Fruit fly (Drosophila melanogaster) whole organism, embryonic: ENCODE results near the gene awd.
A peak's percentile ranks its signal among the peaks of the same experiment; 100 is the strongest.

Source experiments
- B-H1 ChIP-seq: fragments of 200-800 bp; sonication (Bioruptor generic); IDR thresholded peaks from 3 replicates; pipeline ENCODE4 v1.3.6; 2022; ENCODE audit warnings: missing biosample characterization, missing genetic modification characterization
- CG10147 ChIP-seq: fragments of 200-800 bp; sonication (Bioruptor generic); optimal IDR thresholded peaks from 2 replicates; lab custom pipeline; 2019; ENCODE audit warnings: missing biosample characterization, mild to moderate bottlenecking, missing genetic modification characterization, moderate library complexity
- CG10462 ChIP-seq: fragments of 200-800 bp; sonication (Bioruptor generic); optimal IDR thresholded peaks from 2 replicates; lab custom pipeline; 2016; ENCODE audit warnings: missing biosample characterization, missing genetic modification characterization
- CG11398 ChIP-seq: fragments of 200-800 bp; sonication (Bioruptor generic); optimal IDR thresholded peaks from 2 replicates; lab custom pipeline; 2016; ENCODE audit warnings: missing biosample characterization, missing genetic modification characterization
- CG11560 ChIP-seq: fragments of 200-800 bp; sonication (Bioruptor generic); IDR thresholded peaks from 3 replicates; pipeline ENCODE4 v1.3.6; 2022; ENCODE audit warnings: missing biosample characterization, missing genetic modification characterization
- CG12155 ChIP-seq: fragments of 200-800 bp; sonication (Bioruptor generic); optimal IDR thresholded peaks from 3 replicates; lab custom pipeline; 2016; ENCODE audit warnings: missing biosample characterization, missing genetic modification characterization
- CG1233 ChIP-seq: fragments of 200-800 bp; sonication (Bioruptor generic); optimal IDR thresholded peaks from 4 replicates; lab custom pipeline; 2018; ENCODE audit warnings: missing biosample characterization, mild to moderate bottlenecking, missing genetic modification characterization
- CG13424 ChIP-seq: fragments of 200-800 bp; sonication (Bioruptor generic); optimal IDR thresholded peaks from 2 replicates; lab custom pipeline; 2019; ENCODE audit warnings: missing biosample characterization, mild to moderate bottlenecking, missing genetic modification characterization, moderate library complexity
- CG13624 ChIP-seq: fragments of 200-800 bp; sonication (Bioruptor generic); optimal IDR thresholded peaks from 2 replicates; lab custom pipeline; 2016; ENCODE audit warnings: missing biosample characterization, missing genetic modification characterization
- CG14965 ChIP-seq: fragments of 200-800 bp; sonication (Bioruptor generic); optimal IDR thresholded peaks from 2 replicates; lab custom pipeline; 2016; ENCODE audit warnings: missing biosample characterization, missing genetic modification characterization, borderline replicate concordance
- CG1603 ChIP-seq: fragments of 200-800 bp; sonication (Bioruptor generic); optimal IDR thresholded peaks from 2 replicates; lab custom pipeline; 2019; ENCODE audit warnings: missing biosample characterization, mild to moderate bottlenecking, missing genetic modification characterization, moderate library complexity
- CG17361 ChIP-seq: fragments of 200-800 bp; sonication (Bioruptor generic); IDR thresholded peaks from 3 replicates; pipeline ENCODE4 v1.3.6; 2022; ENCODE audit warnings: missing biosample characterization, missing genetic modification characterization
- CG17568 ChIP-seq: fragments of 200-800 bp; sonication (Bioruptor generic); optimal IDR thresholded peaks from 2 replicates; lab custom pipeline; 2018; ENCODE audit warnings: missing biosample characterization, mild to moderate bottlenecking, missing genetic modification characterization, moderate library complexity
- CG17802 ChIP-seq: fragments of 200-800 bp; sonication (Bioruptor generic); optimal IDR thresholded peaks from 2 replicates; lab custom pipeline; 2018; ENCODE audit warnings: missing biosample characterization, mild to moderate bottlenecking, missing genetic modification characterization, moderate library complexity
- CG7372 ChIP-seq: fragments of 200-800 bp; sonication (Bioruptor generic); IDR thresholded peaks from 2 replicates; pipeline ENCODE4 v1.3.6; 2022; ENCODE audit warnings: missing biosample characterization, missing genetic modification characterization
- CG7786 ChIP-seq: fragments of 200-800 bp; sonication (Bioruptor generic); optimal IDR thresholded peaks from 2 replicates; lab custom pipeline; 2016; ENCODE audit warnings: missing biosample characterization, missing genetic modification characterization
- CG7987 ChIP-seq: fragments of 200-800 bp; sonication (Bioruptor generic); optimal IDR thresholded peaks from 2 replicates; lab custom pipeline; 2018; ENCODE audit warnings: missing biosample characterization, mild to moderate bottlenecking, missing genetic modification characterization, moderate library complexity
- CG9876 ChIP-seq: fragments of 200-800 bp; sonication (Bioruptor generic); optimal IDR thresholded peaks from 2 replicates; lab custom pipeline; 2016; ENCODE audit warnings: missing biosample characterization, missing genetic modification characterization
- Chrac-16 ChIP-seq: fragments of 200-800 bp; sonication (Bioruptor generic); optimal IDR thresholded peaks from 3 replicates; lab custom pipeline; 2016; ENCODE audit warnings: missing biosample characterization, missing genetic modification characterization
- CkIIα-i1 ChIP-seq: fragments of 200-800 bp; sonication (Bioruptor generic); IDR thresholded peaks from 2 replicates; pipeline ENCODE4 v1.3.6; 2022; ENCODE audit warnings: missing biosample characterization, missing genetic modification characterization
- D19B ChIP-seq: fragments of 200-800 bp; sonication (Bioruptor generic); optimal IDR thresholded peaks from 2 replicates; lab custom pipeline; 2017; ENCODE audit warnings: missing biosample characterization, mild to moderate bottlenecking, missing genetic modification characterization
- GATAe ChIP-seq: fragments of 200-800 bp; sonication (Bioruptor generic); conservative IDR thresholded peaks from 2 replicates; pipeline ENCODE4 v1.3.6; 2022; ENCODE audit warnings: missing biosample characterization, missing genetic modification characterization
- HHEX ChIP-seq: fragments of 200-800 bp; sonication (Bioruptor generic); optimal IDR thresholded peaks from 3 replicates; lab custom pipeline; 2017; ENCODE audit warnings: missing biosample characterization, mild to moderate bottlenecking, missing genetic modification characterization, missing genetic modification reagents
- HmgD ChIP-seq: fragments of 200-800 bp; sonication (Bioruptor generic); optimal IDR thresholded peaks from 3 replicates; lab custom pipeline; 2016; ENCODE audit warnings: missing biosample characterization, missing genetic modification characterization
- Jarid2 ChIP-seq: fragments of 200-800 bp; sonication (Bioruptor generic); optimal IDR thresholded peaks from 3 replicates; lab custom pipeline; 2017; ENCODE audit warnings: mild to moderate bottlenecking, missing biosample characterization, missing genetic modification reagents, missing genetic modification characterization
- MBD-R2 ChIP-seq: fragments of 200-800 bp; sonication (Bioruptor generic); IDR thresholded peaks from 2 replicates; pipeline ENCODE4 v1.3.6; 2022; ENCODE audit warnings: missing biosample characterization, missing genetic modification characterization
- Meics ChIP-seq: fragments of 200-800 bp; sonication (Bioruptor generic); optimal IDR thresholded peaks from 2 replicates; lab custom pipeline; 2017; ENCODE audit warnings: missing biosample characterization, mild to moderate bottlenecking, missing genetic modification characterization
- NC2β ChIP-seq: fragments of 200-800 bp; sonication (Bioruptor generic); optimal IDR thresholded peaks from 2 replicates; lab custom pipeline; 2016; ENCODE audit warnings: missing biosample characterization, missing genetic modification characterization
- NFAT ChIP-seq: fragments of 200-800 bp; sonication (Bioruptor generic); IDR thresholded peaks from 2 replicates; pipeline ENCODE4 v1.3.6; 2022; ENCODE audit warnings: missing biosample characterization, missing genetic modification characterization
- Nf-YB ChIP-seq: fragments of 200-800 bp; sonication (Bioruptor generic); optimal IDR thresholded peaks from 3 replicates; lab custom pipeline; 2019; ENCODE audit warnings: missing biosample characterization, mild to moderate bottlenecking, missing genetic modification characterization, moderate library complexity
- Xrp1 ChIP-seq: fragments of 200-800 bp; sonication (Bioruptor generic); IDR thresholded peaks from 2 replicates; pipeline ENCODE4 v1.3.6; 2022; ENCODE audit warnings: missing biosample characterization, missing genetic modification characterization
- ara ChIP-seq: fragments of 200-800 bp; sonication (Bioruptor generic); IDR thresholded peaks from 2 replicates; pipeline ENCODE4 v1.3.6; 2022; ENCODE audit warnings: missing biosample characterization, missing genetic modification characterization
- crc ChIP-seq: fragments of 200-800 bp; sonication (Bioruptor generic); optimal IDR thresholded peaks from 2 replicates; lab custom pipeline; 2016; ENCODE audit warnings: missing biosample characterization, missing genetic modification characterization
- disco-r ChIP-seq: fragments of 200-800 bp; sonication (Bioruptor generic); optimal IDR thresholded peaks from 2 replicates; lab custom pipeline; 2016; ENCODE audit warnings: missing biosample characterization, missing genetic modification characterization
- dmrt11E ChIP-seq: fragments of 200-800 bp; sonication (Bioruptor generic); optimal IDR thresholded peaks from 3 replicates; lab custom pipeline; 2018; ENCODE audit warnings: missing biosample characterization, mild to moderate bottlenecking, missing genetic modification characterization, moderate library complexity
- fru ChIP-seq: fragments of >200 bp; optimal IDR thresholded peaks from 2 replicates; lab custom pipeline; 2017
- ftz-f1 ChIP-seq: fragments of 200-800 bp; sonication (Bioruptor generic); optimal IDR thresholded peaks from 2 replicates; lab custom pipeline; 2016; ENCODE audit warnings: missing biosample characterization, missing genetic modification characterization
- grn ChIP-seq: fragments of 200-800 bp; sonication (Bioruptor generic); optimal IDR thresholded peaks from 3 replicates; lab custom pipeline; 2017; ENCODE audit warnings: missing biosample characterization, missing genetic modification characterization
- gsb-n ChIP-seq: fragments of 200-800 bp; sonication (Bioruptor generic); optimal IDR thresholded peaks from 3 replicates; lab custom pipeline; 2018; ENCODE audit warnings: missing biosample characterization, mild to moderate bottlenecking, missing genetic modification characterization
- ind ChIP-seq: fragments of 200-800 bp; sonication (Bioruptor generic); optimal IDR thresholded peaks from 3 replicates; lab custom pipeline; 2016; ENCODE audit warnings: missing biosample characterization, missing genetic modification characterization
- mam ChIP-seq: fragments of 200-800 bp; sonication (Bioruptor generic); optimal IDR thresholded peaks from 3 replicates; lab custom pipeline; 2016; ENCODE audit warnings: missing biosample characterization, missing genetic modification characterization
- mirr ChIP-seq: fragments of 200-800 bp; sonication (Bioruptor generic); optimal IDR thresholded peaks from 3 replicates; lab custom pipeline; 2018; ENCODE audit warnings: missing biosample characterization, mild to moderate bottlenecking, missing genetic modification characterization
- org-1 ChIP-seq: fragments of 200-800 bp; sonication (Bioruptor generic); optimal IDR thresholded peaks from 2 replicates; lab custom pipeline; 2017; ENCODE audit warnings: missing biosample characterization, missing genetic modification characterization
- pho ChIP-seq: fragments of 200-800 bp; sonication (Bioruptor generic); optimal IDR thresholded peaks from 2 replicates; lab custom pipeline; 2016; ENCODE audit warnings: missing biosample characterization, missing genetic modification characterization
- psq ChIP-seq: fragments of 200-800 bp; sonication (Bioruptor generic); optimal IDR thresholded peaks from 2 replicates; lab custom pipeline; 2017; ENCODE audit warnings: missing biosample characterization, missing genetic modification characterization
- ranshi ChIP-seq: fragments of 200-800 bp; sonication (Bioruptor generic); IDR thresholded peaks from 2 replicates; pipeline ENCODE4 v1.3.6; 2022; ENCODE audit warnings: missing biosample characterization, missing genetic modification characterization
- run ChIP-seq: fragments of 200-800 bp; sonication (Bioruptor generic); optimal IDR thresholded peaks from 3 replicates; lab custom pipeline; 2018; ENCODE audit warnings: missing biosample characterization, mild to moderate bottlenecking, missing genetic modification characterization
- shn ChIP-seq: fragments of 200-800 bp; sonication (Bioruptor generic); optimal IDR thresholded peaks from 3 replicates; lab custom pipeline; 2016; ENCODE audit warnings: missing biosample characterization, missing genetic modification characterization
- sna ChIP-seq: fragments of 200-800 bp; sonication (Bioruptor generic); IDR thresholded peaks from 2 replicates; pipeline ENCODE4 v1.3.6; 2022; ENCODE audit warnings: missing biosample characterization, missing genetic modification characterization; ENCODE audit not compliant: partially characterized antibody
- stc ChIP-seq: fragments of 200-800 bp; sonication (Bioruptor generic); IDR thresholded peaks from 2 replicates; pipeline ENCODE4 v1.3.6; 2022; ENCODE audit warnings: missing biosample characterization, missing genetic modification characterization
- tin ChIP-seq: fragments of 200-800 bp; sonication (Bioruptor generic); optimal IDR thresholded peaks from 3 replicates; lab custom pipeline; 2016; ENCODE audit warnings: missing biosample characterization, missing genetic modification characterization
- tio ChIP-seq: fragments of 200-800 bp; sonication (Bioruptor generic); optimal IDR thresholded peaks from 2 replicates; lab custom pipeline; 2017; ENCODE audit warnings: missing biosample characterization, missing genetic modification characterization, inconsistent platforms

The awd gene

dm6 chr3R:31747429-31748048 is 1.7 kb upstream of the awd start, which contains the start of the genes nero and CG1910 (continued):
- TF ChIP-seq CG1603 (peak; percentile 74), ara (GFP tag; lab: Robert Waterston, UW) (no peak), Xrp1 (GFP tag; lab: Robert Waterston, UW) (no peak), CG13624 (GFP tag; lab: Kevin White, UChicago) (no peak), ind (no peak), ftz-f1 (GFP tag; lab: Kevin White, UChicago) (no peak), D19B (peak; percentile 25), org-1 (no peak), B-H1 (GFP tag; lab: Robert Waterston, UW) (no peak), CG17802 (tag; lab: Kevin White, UChicago) (no peak), Meics (no peak), CkIIα-i1 (GFP tag; lab: Robert Waterston, UW) (no peak), CG7786 (peak; percentile 16), fru (lab: Kevin White, UChicago) (no peak), stc (GFP tag; lab: Robert Waterston, UW) (no peak), CG7987 (GFP tag; lab: Kevin White, UChicago) (peak; percentile 19), Chrac-16 (no peak), NFAT (GFP tag; lab: Robert Waterston, UW) (no peak), CG9876 (GFP tag; lab: Kevin White, UChicago) (no peak), psq (GFP tag; lab: Kevin White, UChicago) (no peak), Nf-YB (GFP tag; lab: Kevin White, UChicago) (peak; percentile 12), GATAe (no peak), CG11398 (no peak), sna (GFP tag; lab: Robert Waterston, UW) (no peak), ranshi (GFP tag; lab: Robert Waterston, UW) (no peak), tio (GFP tag; lab: Kevin White, UChicago) (no peak), CG17568 (GFP tag; lab: Kevin White, UChicago) (no peak), CG10147 (GFP tag; lab: Kevin White, UChicago) (no peak), CG7372 (GFP tag; lab: Robert Waterston, UW) (no peak), tin (no peak), CG13424 (no peak), CG10462 (no peak), NC2β (GFP tag; lab: Kevin White, UChicago) (peak; percentile 36), MBD-R2 (no peak), run (tag; lab: Kevin White, UChicago) (no peak), gsb-n (tag; lab: Kevin White, UChicago) (no peak), dmrt11E (tag; lab: Kevin White, UChicago) (no peak), CG1233 (GFP tag; lab: Kevin White, UChicago) (peak; percentile 29), shn (GFP tag; lab: Kevin White, UChicago) (no peak), Jarid2 (GFP tag; lab: Kevin White, UChicago) (no peak), CG17361 (GFP tag; lab: Robert Waterston, UW) (no peak), crc (GFP tag; lab: Kevin White, UChicago) (no peak), pho (GFP tag; lab: Kevin White, UChicago) (peak; percentile 7), HHEX (GFP tag; lab: Kevin White, UChicago) (no peak), CG14965 (GFP tag; lab: Kevin White, UChicago) (no peak), HmgD (GFP tag; lab: Kevin White, UChicago) (peak; percentile 70), grn (GFP tag; lab: Kevin White, UChicago) (no peak), mirr (no peak), CG11560 (no peak), disco-r (no peak), mam (no peak), CG12155 (GFP tag; lab: Kevin White, UChicago) (peak; percentile 6)
